Worm (Caenorhabditis elegans) whole organism, early embryonic: ENCODE measurements around the gene fbxa-201.

ENCODE experiments used
- ama-1 ChIP-seq: fragments of 150-350 bp; optimal IDR thresholded peaks from 2 replicates; lab custom pipeline; 2014
- ets-7 ChIP-seq: sonication (generic microtip); optimal IDR thresholded peaks from 2 replicates; lab custom pipeline; 2016; ENCODE audit warnings: missing genotype, missing genetic modification characterization, missing compliant biosample characterization
- tbx-11 ChIP-seq: fragments of 200-800 bp; sonication (Bioruptor generic); IDR thresholded peaks from 2 replicates; pipeline ENCODE4 v1.3.6; 2022; ENCODE audit warnings: missing genetic modification characterization, missing compliant biosample characterization
- tra-4 ChIP-seq: sonication (generic microtip); optimal IDR thresholded peaks from 2 replicates; lab custom pipeline; 2017; ENCODE audit warnings: missing genetic modification characterization, missing compliant biosample characterization

DNA sequence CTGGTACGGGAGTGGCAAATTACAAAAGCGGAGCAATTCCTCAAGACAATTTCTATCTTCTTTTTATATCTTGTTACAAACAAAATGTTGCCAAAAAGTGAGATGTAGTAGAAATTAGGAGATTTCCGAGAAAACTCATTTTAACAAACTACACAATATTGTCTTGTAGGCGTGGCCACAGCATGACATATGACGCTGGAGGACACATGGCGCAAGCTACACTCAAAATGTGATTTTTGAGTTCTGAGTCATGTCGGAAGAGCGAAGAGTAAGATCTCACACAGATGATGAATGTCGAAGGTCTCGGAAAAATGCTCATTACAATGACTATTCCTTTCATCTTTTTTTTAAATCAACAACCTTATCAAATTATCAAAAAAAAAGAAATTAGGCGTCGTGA is 13.7 kb upstream of the fbxa-201 start, which contains the start of gene Y40B10B.1:
- TF ChIP-seq ets-7 (no peak), tbx-11 (no peak), tra-4 (tag; lab: Kevin White, UChicago) (no peak), ama-1 (lab: Kevin White, UChicago) (no peak)
